Fruit fly (Drosophila melanogaster): ENCODE measurements around the gene Ack.

Gene Ack

DNA sequence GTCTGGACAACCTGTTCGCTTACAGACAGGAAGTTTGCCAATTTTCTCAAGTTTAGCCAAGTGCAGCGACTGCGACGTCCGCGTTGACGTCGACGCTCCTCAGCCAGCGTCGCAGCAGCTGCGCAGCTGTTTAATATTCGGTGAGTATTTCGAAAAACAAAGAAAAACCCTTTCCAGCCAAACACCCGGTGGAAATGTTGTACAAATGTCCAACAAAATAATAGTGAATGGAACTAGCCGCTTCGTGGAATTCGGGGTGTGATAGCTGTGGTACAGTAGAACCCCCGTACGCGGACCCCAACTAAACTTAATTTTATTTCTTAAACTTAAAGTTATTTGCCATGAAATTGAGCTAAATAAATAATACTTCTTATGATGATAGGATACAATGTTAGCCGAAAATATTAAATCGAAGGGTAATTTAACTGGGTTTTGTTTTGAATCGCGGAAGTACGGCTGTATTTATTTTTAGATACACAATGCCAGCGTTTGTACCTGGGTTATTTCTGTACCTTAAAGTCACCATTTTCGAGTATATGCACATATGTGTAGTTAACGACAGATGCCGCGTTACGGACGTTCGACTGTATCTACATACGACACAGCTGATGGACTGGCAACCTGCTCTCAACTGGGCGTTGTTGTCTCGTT lies 983 bp downstream of the Ack start (continued):
- TF ChIP-seq CG16813 (GFP tag; IDR thresholded peaks at IDR 0.05; ENCODE audit: partially characterized antibody) (no peak), CHES-1-like (GFP tag; optimal IDR thresholded peaks at IDR 0.05) (peak; percentile 38), CG1832 (GFP tag; optimal IDR thresholded peaks at IDR 0.05) (no peak), Nf-YA (GFP tag; IDR thresholded peaks at IDR 0.05) (0 out of 2 replicates have a peak, but pooled peaks have one; percentile 43), Mrtf (GFP tag; IDR thresholded peaks at IDR 0.05) (peak; percentile 58; the same call in 2 of the 3 replicates), C15 (GFP tag; IDR thresholded peaks at IDR 0.05) (no peak), CG8388 (GFP tag; optimal IDR thresholded peaks at IDR 0.05) (peak; percentile 73), CG9797 (GFP tag; optimal IDR thresholded peaks at IDR 0.05) (no peak), Dip3 (GFP tag; optimal IDR thresholded peaks at IDR 0.05) (peak; percentile 61), CG7271 (tag; optimal IDR thresholded peaks at IDR 0.05) (peak; percentile 7), CG3726 (GFP tag; IDR thresholded peaks at IDR 0.05) (no peak), Elba2 (GFP tag; optimal IDR thresholded peaks at IDR 0.05) (no peak), Doc2 (GFP tag; IDR thresholded peaks at IDR 0.05) (no peak), CG6765 (GFP tag; optimal IDR thresholded peaks at IDR 0.05) (peak; percentile 58), B-H1 (GFP tag; IDR thresholded peaks at IDR 0.05) (0 out of 3 replicates have a peak, but pooled peaks have one; percentile 18), CG17385 (GFP tag; optimal IDR thresholded peaks at IDR 0.05) (peak; percentile 68), sisA (GFP tag; IDR thresholded peaks at IDR 0.05) (peak; percentile 58), schlank (tag; optimal IDR thresholded peaks at IDR 0.05) (no peak), hb (GFP tag; IDR thresholded peaks at IDR 0.05; ENCODE audit: partially characterized antibody) (no peak), CG6254 (GFP tag; optimal IDR thresholded peaks at IDR 0.05) (peak; percentile 64), CG10462 (GFP tag; optimal IDR thresholded peaks at IDR 0.05) (peak; percentile 31), CG33557 (GFP tag; optimal IDR thresholded peaks at IDR 0.05) (peak; percentile 59), Adf1 (GFP tag; IDR thresholded peaks at IDR 0.05) (peak; percentile 92), corto (GFP tag; optimal IDR thresholded peaks at IDR 0.05) (no peak), Doc3 (GFP tag; IDR thresholded peaks at IDR 0.05; ENCODE audit: partially characterized antibody) (no peak), CG4730 (GFP tag; IDR thresholded peaks at IDR 0.05) (no peak), shn (GFP tag; optimal IDR thresholded peaks at IDR 0.05) (peak; percentile 18), klu (GFP tag; IDR thresholded peaks at IDR 0.05) (0 out of 2 replicates have a peak, but pooled peaks have one; percentile 12), yki (optimal IDR thresholded peaks at IDR 0.05) (no peak), Usf (GFP tag; optimal IDR thresholded peaks at IDR 0.05) (peak; percentile 72), CG34376 (GFP tag; optimal IDR thresholded peaks at IDR 0.05) (peak; percentile 22), CG11504 (tag; optimal IDR thresholded peaks at IDR 0.05) (peak; percentile 85), ase (GFP tag; IDR thresholded peaks at IDR 0.05) (no peak), tio (GFP tag; optimal IDR thresholded peaks at IDR 0.05) (no peak), CG30020 (tag; optimal IDR thresholded peaks at IDR 0.05) (peak; percentile 32), Sry-δ (GFP tag; optimal IDR thresholded peaks at IDR 0.05) (no peak), zen (tag; optimal IDR thresholded peaks at IDR 0.05) (peak; percentile 61), h (optimal IDR thresholded peaks at IDR 0.05) (no peak), inv (GFP tag; IDR thresholded peaks at IDR 0.05; ENCODE audit: partially characterized antibody) (no peak), Ada2b (GFP tag; IDR thresholded peaks at IDR 0.05) (peak; percentile 55), Fer1 (GFP tag; optimal IDR thresholded peaks at IDR 0.05) (peak; percentile 80), NfI (GFP tag; optimal IDR thresholded peaks at IDR 0.05) (peak; percentile 54), CG34422 (GFP tag; IDR thresholded peaks at IDR 0.05) (no peak), sc (optimal IDR thresholded peaks at IDR 0.05) (no peak), sc (GFP tag; optimal IDR thresholded peaks at IDR 0.05) (peak; percentile 59), Bgb (GFP tag; IDR thresholded peaks at IDR 0.05; ENCODE audit: partially characterized antibody) (no peak), chinmo (GFP tag; IDR thresholded peaks at IDR 0.05; ENCODE audit: partially characterized antibody) (no peak), CG5953 (GFP tag; IDR thresholded peaks at IDR 0.05) (no peak), ttk (GFP tag; IDR thresholded peaks at IDR 0.05) (peak; percentile 53), CG33213 (GFP tag; optimal IDR thresholded peaks at IDR 0.05) (peak; percentile 63)

All from whole organism, embryonic.